Worm (Caenorhabditis elegans) whole organism, L3 larva: ENCODE data around the gene mab-7.

ENCODE experiments used
- ZK546.5 ChIP-seq: sonication (generic microtip); optimal IDR thresholded peaks from 2 replicates; lab custom pipeline; 2017; ENCODE audit warnings: missing biosample characterization, missing genetic modification characterization
- aly-2 ChIP-seq: fragments of 150-350 bp; optimal IDR thresholded peaks from 2 replicates; lab custom pipeline; 2014; ENCODE audit warnings: missing biosample characterization, missing genetic modification characterization
- fos-1 ChIP-seq: fragments of 150-350 bp; optimal IDR thresholded peaks from 2 replicates; lab custom pipeline; 2014; ENCODE audit warnings: missing biosample characterization, missing genetic modification characterization
- nhr-11 ChIP-seq: fragments of 150-350 bp; optimal IDR thresholded peaks from 2 replicates; lab custom pipeline; 2014; ENCODE audit warnings: missing biosample characterization, missing genetic modification characterization
- nhr-12 ChIP-seq: fragments of 150-350 bp; optimal IDR thresholded peaks from 2 replicates; lab custom pipeline; 2014; ENCODE audit warnings: missing biosample characterization, missing genetic modification characterization
- nhr-237 ChIP-seq: fragments of 150-350 bp; optimal IDR thresholded peaks from 2 replicates; lab custom pipeline; 2014; ENCODE audit warnings: missing biosample characterization, missing genetic modification characterization
- nhr-28 ChIP-seq: fragments of 150-350 bp; optimal IDR thresholded peaks from 2 replicates; lab custom pipeline; 2014; ENCODE audit warnings: missing biosample characterization, missing genetic modification characterization
- nhr-76 ChIP-seq: fragments of 150-350 bp; sonication (generic microtip); optimal IDR thresholded peaks from 5 replicates; lab custom pipeline; 2014; ENCODE audit warnings: missing biosample characterization, missing genetic modification characterization
- pha-4 ChIP-seq: fragments of 150-350 bp; optimal IDR thresholded peaks from 2 replicates; lab custom pipeline; 2014; ENCODE audit warnings: missing biosample characterization, missing genetic modification reagents, missing genetic modification characterization
- pqm-1 ChIP-seq: fragments of 150-350 bp; optimal IDR thresholded peaks from 2 replicates; lab custom pipeline; 2017; ENCODE audit warnings: missing biosample characterization, missing genetic modification characterization, inconsistent platforms
- unc-62 ChIP-seq: fragments of 150-350 bp; sonication (generic microtip); optimal IDR thresholded peaks from 4 replicates; lab custom pipeline; 2014; ENCODE audit warnings: missing biosample characterization, missing genetic modification reagents, missing genetic modification characterization

- no peak for TF ChIP-seq nhr-11 (tag; lab: Kevin White, UChicago)
- TF ChIP-seq aly-2 (tag; lab: Kevin White, UChicago): no peak
- no peak for TF ChIP-seq nhr-12 (tag; lab: Kevin White, UChicago)
- no peak for TF ChIP-seq nhr-237 (tag; lab: Kevin White, UChicago)
- no peak for TF ChIP-seq fos-1 (tag; lab: Kevin White, UChicago)
- TF ChIP-seq nhr-76 (tag; lab: Kevin White, UChicago): no peak
- peak; percentile 95 for TF ChIP-seq pha-4
- peak; percentile 74 for TF ChIP-seq pqm-1
- no peak for TF ChIP-seq nhr-28 (tag; lab: Kevin White, UChicago)
- TF ChIP-seq unc-62 (GFP tag; lab: Kevin White, UChicago): no peak
- TF ChIP-seq ZK546.5 (tag; lab: Kevin White, UChicago): no peak
These were observed 26.7 kb upstream of the mab-7 start, which contains the start of the genes pifk-1 and tbc-11 for ce11 chrX:924495-925008.
